Worm (Caenorhabditis elegans) whole organism, L3 larva: ENCODE results near the gene Y39G8B.2.

ENCODE experiments used
- R02D3.7 ChIP-seq: fragments of 150-350 bp; optimal IDR thresholded peaks from 2 replicates; lab custom pipeline; 2014; ENCODE audit warnings: missing biosample characterization, missing genetic modification characterization
- ZK546.5 ChIP-seq: sonication (generic microtip); optimal IDR thresholded peaks from 2 replicates; lab custom pipeline; 2017; ENCODE audit warnings: missing biosample characterization, missing genetic modification characterization
- ama-1 ChIP-seq: fragments of 150-350 bp; optimal IDR thresholded peaks from 2 replicates; lab custom pipeline; 2018
- ceh-16 ChIP-seq: sonication (generic microtip); optimal IDR thresholded peaks from 2 replicates; lab custom pipeline; 2017; ENCODE audit warnings: missing biosample characterization, missing genetic modification characterization
- daf-12 ChIP-seq: fragments of 150-350 bp; optimal IDR thresholded peaks from 2 replicates; lab custom pipeline; 2014; ENCODE audit warnings: missing biosample characterization, missing genetic modification reagents, missing genetic modification characterization
- egl-27 ChIP-seq: sonication (generic microtip); optimal IDR thresholded peaks from 4 replicates; lab custom pipeline; 2017; ENCODE audit warnings: missing biosample characterization, missing genetic modification reagents, missing genetic modification characterization
- elt-1 ChIP-seq: fragments of 150-350 bp; optimal IDR thresholded peaks from 2 replicates; lab custom pipeline; 2014; ENCODE audit warnings: missing biosample characterization, missing genetic modification characterization
- elt-2 ChIP-seq: sonication (generic microtip); optimal IDR thresholded peaks from 2 replicates; lab custom pipeline; 2016; ENCODE audit warnings: missing genetic modification reagents, mild to moderate bottlenecking, missing genetic modification characterization, missing compliant biosample characterization
- elt-3 ChIP-seq, 3 experiments: fragments of 150-350 bp in 1 of 3; sonication (generic microtip) in 2 of 3; optimal IDR thresholded peaks; 2 replicates in 2 of 3; 4 replicates in 1 of 3; lab custom pipeline; 2014 to 2017; ENCODE audit warnings: missing biosample characterization in 3 of 3, missing genetic modification characterization in 3 of 3
- eor-1 ChIP-seq, 2 experiments: fragments of 150-350 bp; optimal IDR thresholded peaks; 2 replicates each; lab custom pipeline; 2014 to 2018; ENCODE audit warnings: missing biosample characterization in 2 of 2, missing genetic modification characterization in 2 of 2
- fkh-10 ChIP-seq: sonication (generic microtip); optimal IDR thresholded peaks from 2 replicates; lab custom pipeline; 2017; ENCODE audit warnings: missing biosample characterization, missing genetic modification reagents, missing genetic modification characterization
- fkh-2 ChIP-seq: fragments of 150-350 bp; optimal IDR thresholded peaks from 2 replicates; lab custom pipeline; 2014; ENCODE audit warnings: missing biosample characterization, missing genetic modification reagents, missing genetic modification characterization
- fos-1 ChIP-seq: fragments of 150-350 bp; optimal IDR thresholded peaks from 2 replicates; lab custom pipeline; 2014; ENCODE audit warnings: missing biosample characterization, missing genetic modification characterization
- hmg-11 ChIP-seq: sonication (generic microtip); optimal IDR thresholded peaks from 2 replicates; lab custom pipeline; 2016; ENCODE audit warnings: missing genetic modification characterization, missing compliant biosample characterization
- lin-15B ChIP-seq: fragments of 150-350 bp; optimal IDR thresholded peaks from 2 replicates; lab custom pipeline; 2014; ENCODE audit warnings: missing biosample characterization, missing genetic modification characterization
- lin-39 ChIP-seq: fragments of 150-350 bp; optimal IDR thresholded peaks from 2 replicates; lab custom pipeline; 2018; ENCODE audit warnings: missing biosample characterization, missing genetic modification reagents, missing genetic modification characterization
- mdl-1 ChIP-seq: fragments of 150-350 bp; optimal IDR thresholded peaks from 2 replicates; lab custom pipeline; 2014; ENCODE audit warnings: missing biosample characterization, missing genetic modification characterization
- mml-1 ChIP-seq: fragments of 150-350 bp; sonication (generic microtip); optimal IDR thresholded peaks from 3 replicates; lab custom pipeline; 2014; ENCODE audit warnings: missing biosample characterization, missing genetic modification characterization
- nhr-23 ChIP-seq: fragments of 150-350 bp; optimal IDR thresholded peaks from 2 replicates; lab custom pipeline; 2014; ENCODE audit warnings: missing biosample characterization, missing genetic modification reagents, missing genetic modification characterization
- nhr-237 ChIP-seq: fragments of 150-350 bp; optimal IDR thresholded peaks from 2 replicates; lab custom pipeline; 2014; ENCODE audit warnings: missing biosample characterization, missing genetic modification characterization
- nhr-25 ChIP-seq: sonication (generic microtip); optimal IDR thresholded peaks from 2 replicates; lab custom pipeline; 2017; ENCODE audit warnings: missing biosample characterization, missing genetic modification characterization
- nhr-28 ChIP-seq: fragments of 150-350 bp; optimal IDR thresholded peaks from 2 replicates; lab custom pipeline; 2014; ENCODE audit warnings: missing biosample characterization, missing genetic modification characterization
- nhr-43 ChIP-seq: sonication (generic microtip); optimal IDR thresholded peaks from 2 replicates; lab custom pipeline; 2016; ENCODE audit warnings: mild to moderate bottlenecking, missing genetic modification characterization, missing compliant biosample characterization; ENCODE audit not compliant: poor library complexity, severe bottlenecking
- nhr-67 ChIP-seq: fragments of 150-350 bp; optimal IDR thresholded peaks from 2 replicates; lab custom pipeline; 2014; ENCODE audit warnings: missing biosample characterization, missing genetic modification characterization
- nhr-76 ChIP-seq: fragments of 150-350 bp; sonication (generic microtip); optimal IDR thresholded peaks from 5 replicates; lab custom pipeline; 2014; ENCODE audit warnings: missing biosample characterization, missing genetic modification characterization
- nhr-77 ChIP-seq: fragments of 150-350 bp; optimal IDR thresholded peaks from 2 replicates; lab custom pipeline; 2014; ENCODE audit warnings: missing biosample characterization, missing genetic modification characterization
- pqm-1 ChIP-seq: fragments of 150-350 bp; optimal IDR thresholded peaks from 2 replicates; lab custom pipeline; 2017; ENCODE audit warnings: missing biosample characterization, missing genetic modification characterization, inconsistent platforms
- skn-1 ChIP-seq: fragments of 150-350 bp; optimal IDR thresholded peaks from 2 replicates; lab custom pipeline; 2014; ENCODE audit warnings: missing biosample characterization, missing genetic modification characterization
- snpc-4 ChIP-seq: fragments of 150-350 bp; optimal IDR thresholded peaks from 2 replicates; lab custom pipeline; 2014; ENCODE audit warnings: missing biosample characterization, missing genetic modification characterization
- tbx-2 ChIP-seq: sonication (generic microtip); optimal IDR thresholded peaks from 2 replicates; lab custom pipeline; 2016; ENCODE audit warnings: mild to moderate bottlenecking, missing genetic modification characterization, missing compliant biosample characterization
- unc-39 ChIP-seq: sonication (generic microtip); optimal IDR thresholded peaks from 4 replicates; lab custom pipeline; 2017; ENCODE audit warnings: missing biosample characterization, missing genetic modification characterization
- unc-62 ChIP-seq: fragments of 150-350 bp; sonication (generic microtip); optimal IDR thresholded peaks from 4 replicates; lab custom pipeline; 2014; ENCODE audit warnings: missing biosample characterization, missing genetic modification reagents, missing genetic modification characterization
- ztf-11 ChIP-seq: fragments of 150-350 bp; optimal IDR thresholded peaks from 2 replicates; lab custom pipeline; 2014; ENCODE audit warnings: missing biosample characterization, missing genetic modification characterization
- ztf-4 ChIP-seq: fragments of 150-350 bp; optimal IDR thresholded peaks from 2 replicates; lab custom pipeline; 2014; ENCODE audit warnings: missing biosample characterization, missing genetic modification characterization

The Y39G8B.2 gene

ce11 chrII:13991741-13992140 is 15.7 kb upstream of the Y39G8B.2 start, which contains the start of gene Y39G8B.5:
Gene Y39G8B.5, minus strand, starts transcription at chrII:13991841.
- TF ChIP-seq unc-62 (GFP tag; lab: Kevin White, UChicago): no peak
- no peak for TF ChIP-seq nhr-28

ce11 chrII:13984551-13984950 is 8.5 kb upstream of the Y39G8B.2 start, which contains the start of gene sre-47:
Gene sre-47, minus strand, starts transcription at chrII:13984651.
- TF ChIP-seq nhr-23 (no peak), fos-1 (tag; lab: Kevin White, UChicago) (no peak), nhr-76 (tag; lab: Kevin White, UChicago) (no peak), fkh-10 (no peak), nhr-77 (tag; lab: Kevin White, UChicago) (no peak)

- TF ChIP-seq ztf-11 (tag; lab: Kevin White, UChicago): no peak
- TF ChIP-seq elt-2 (tag; lab: Kevin White, UChicago): peak; percentile 86
- TF ChIP-seq pqm-1 (tag; lab: Kevin White, UChicago): peak; percentile 78
Measured at ce11 chrII:13982923-13983322, 6.9 kb upstream of the Y39G8B.2 start, which contains the start of the genes Y39G8B.13 and Y39G8B.10. Gene Y39G8B.13, minus strand, starts transcription at chrII:13983047. Gene Y39G8B.10, minus strand, starts transcription at chrII:13983115.

ce11 chrII:13982247-13982646 is 6.2 kb upstream of the Y39G8B.2 start:
- TF ChIP-seq nhr-25 (tag; lab: Kevin White, UChicago) (no peak), tbx-2 (no peak), R02D3.7 (no peak), nhr-43 (tag; lab: Kevin White, UChicago) (no peak), lin-39 (tag; lab: Kevin White, UChicago) (no peak), nhr-67 (tag; lab: Kevin White, UChicago) (no peak), ztf-11 (tag; lab: Kevin White, UChicago) (no peak), ceh-16 (tag; lab: Kevin White, UChicago) (no peak)
- TF ChIP-seq, all 47 proteins: peak for 0

- no peak for TF ChIP-seq nhr-237 (tag; lab: Kevin White, UChicago)
- TF ChIP-seq egl-27 (tag; lab: Kevin White, UChicago): no peak
- no peak for TF ChIP-seq hmg-11
- TF ChIP-seq unc-39 (tag; lab: Kevin White, UChicago): no peak
- no peak for TF ChIP-seq mdl-1 (tag; lab: Kevin White, UChicago)
- TF ChIP-seq elt-2 (tag; lab: Kevin White, UChicago): peak; percentile 34
- no peak for TF ChIP-seq lin-15B (tag; lab: Kevin White, UChicago)
- TF ChIP-seq nhr-25 (tag; lab: Kevin White, UChicago): no peak
- TF ChIP-seq elt-3 (tag; optimal IDR thresholded peaks at IDR 0.05; lab: Kevin White, UChicago): no peak
- TF ChIP-seq nhr-67 (tag; lab: Kevin White, UChicago): no peak
- no peak for TF ChIP-seq lin-39 (tag; lab: Kevin White, UChicago)
- no peak for TF ChIP-seq fos-1 (tag; lab: Kevin White, UChicago)
- peak; percentile 30 for TF ChIP-seq skn-1 (tag; lab: Kevin White, UChicago)
- TF ChIP-seq nhr-43 (tag; lab: Kevin White, UChicago): no peak
- TF ChIP-seq ceh-16 (tag; lab: Kevin White, UChicago): no peak
- TF ChIP-seq ZK546.5 (tag; lab: Kevin White, UChicago): no peak
- TF ChIP-seq tbx-2: no peak
- no peak for TF ChIP-seq daf-12 (tag; lab: Kevin White, UChicago)
- no peak for TF ChIP-seq elt-1 (tag; lab: Kevin White, UChicago)
- TF ChIP-seq mml-1 (tag; lab: Kevin White, UChicago): no peak
- no peak for TF ChIP-seq ama-1 (lab: Kevin White, UChicago)
- no peak for TF ChIP-seq eor-1 (tag; optimal IDR thresholded peaks at IDR 0.05; lab: Kevin White, UChicago)
- TF ChIP-seq fkh-2: no peak
- TF ChIP-seq ztf-4 (tag; lab: Kevin White, UChicago): no peak
- peak; percentile 53 for TF ChIP-seq pqm-1 (tag; lab: Kevin White, UChicago)
- TF ChIP-seq snpc-4 (tag; lab: Kevin White, UChicago): no peak
- TF ChIP-seq, all 47 proteins: peak for 3
Measured at ce11 chrII:13981819-13982218, 5.8 kb upstream of the Y39G8B.2 start.
